Worm (Caenorhabditis elegans) whole organism, early embryonic: Measurements from ENCODE around the gene pup-2.

Source experiments
- aly-1 ChIP-seq: sonication (generic microtip); optimal IDR thresholded peaks from 2 replicates; lab custom pipeline; 2016; ENCODE audit warnings: missing genetic modification characterization, missing compliant biosample characterization
- ama-1 ChIP-seq: fragments of 150-350 bp; optimal IDR thresholded peaks from 2 replicates; lab custom pipeline; 2014
- ceh-13 ChIP-seq: fragments of 200-800 bp; sonication (Bioruptor generic); optimal IDR thresholded peaks from 2 replicates; lab custom pipeline; 2018; ENCODE audit warnings: mild to moderate bottlenecking, missing genetic modification characterization, missing compliant biosample characterization
- ceh-36 ChIP-seq: sonication (generic microtip); optimal IDR thresholded peaks from 2 replicates; lab custom pipeline; 2016; ENCODE audit warnings: missing genetic modification characterization, inconsistent platforms, missing compliant biosample characterization
- ets-7 ChIP-seq: sonication (generic microtip); optimal IDR thresholded peaks from 2 replicates; lab custom pipeline; 2016; ENCODE audit warnings: missing genotype, missing genetic modification characterization, missing compliant biosample characterization
- flt-1 ChIP-seq: fragments of 200-800 bp; sonication (Bioruptor generic); IDR thresholded peaks from 2 replicates; pipeline ENCODE4 v1.3.6; 2022; ENCODE audit warnings: missing genetic modification characterization, missing compliant biosample characterization
- hmbx-1 ChIP-seq: sonication (generic microtip); optimal IDR thresholded peaks from 2 replicates; lab custom pipeline; 2016; ENCODE audit warnings: mild to moderate bottlenecking, missing genetic modification characterization, missing compliant biosample characterization
- hnd-1 ChIP-seq: sonication (generic microtip); optimal IDR thresholded peaks from 2 replicates; lab custom pipeline; 2016; ENCODE audit warnings: missing genetic modification characterization, missing compliant biosample characterization
- pes-1 ChIP-seq: fragments of 200-800 bp; sonication (Bioruptor generic); IDR thresholded peaks from 2 replicates; pipeline ENCODE4 v1.3.6; 2022; ENCODE audit warnings: missing genetic modification reagents, missing genetic modification characterization, missing compliant biosample characterization
- scrt-1 ChIP-seq: fragments of 200-800 bp; sonication (Bioruptor generic); IDR thresholded peaks from 2 replicates; pipeline ENCODE4 v1.3.6; 2022; ENCODE audit warnings: missing genetic modification characterization, missing compliant biosample characterization
- sea-1 ChIP-seq: fragments of 200-800 bp; sonication (Bioruptor generic); conservative IDR thresholded peaks from 2 replicates; pipeline ENCODE4 v1.3.6; 2022; ENCODE audit warnings: missing genetic modification characterization, missing compliant biosample characterization
- tbx-11 ChIP-seq: fragments of 200-800 bp; sonication (Bioruptor generic); IDR thresholded peaks from 2 replicates; pipeline ENCODE4 v1.3.6; 2022; ENCODE audit warnings: missing genetic modification characterization, missing compliant biosample characterization
- tra-4 ChIP-seq: sonication (generic microtip); optimal IDR thresholded peaks from 2 replicates; lab custom pipeline; 2017; ENCODE audit warnings: missing genetic modification characterization, missing compliant biosample characterization

- no peak for TF ChIP-seq sea-1 (GFP tag; lab: Robert Waterston, UW)
- TF ChIP-seq ama-1 (lab: Kevin White, UChicago): no peak
- TF ChIP-seq aly-1: no peak
- no peak for TF ChIP-seq hmbx-1 (tag; lab: Kevin White, UChicago)
- TF ChIP-seq scrt-1 (GFP tag; lab: Robert Waterston, UW): no peak
- TF ChIP-seq hnd-1: no peak
- TF ChIP-seq pes-1 (GFP tag; lab: Robert Waterston, UW): no peak
- no peak for TF ChIP-seq ceh-36 (tag; lab: Kevin White, UChicago)
- TF ChIP-seq tbx-11 (GFP tag; lab: Robert Waterston, UW): no peak
- no peak for TF ChIP-seq flt-1
- no peak for TF ChIP-seq ets-7 (tag; lab: Kevin White, UChicago)
- no peak for TF ChIP-seq ceh-13 (GFP tag; lab: Kevin White, UChicago)
- TF ChIP-seq tra-4 (tag; lab: Kevin White, UChicago): no peak
These were observed 34.7 kb upstream of the pup-2 start for ce11 chrIII:5150980-5151379.
